Worm (Caenorhabditis elegans): ENCODE results near the gene rha-1.

rha-1 gene

DNA sequence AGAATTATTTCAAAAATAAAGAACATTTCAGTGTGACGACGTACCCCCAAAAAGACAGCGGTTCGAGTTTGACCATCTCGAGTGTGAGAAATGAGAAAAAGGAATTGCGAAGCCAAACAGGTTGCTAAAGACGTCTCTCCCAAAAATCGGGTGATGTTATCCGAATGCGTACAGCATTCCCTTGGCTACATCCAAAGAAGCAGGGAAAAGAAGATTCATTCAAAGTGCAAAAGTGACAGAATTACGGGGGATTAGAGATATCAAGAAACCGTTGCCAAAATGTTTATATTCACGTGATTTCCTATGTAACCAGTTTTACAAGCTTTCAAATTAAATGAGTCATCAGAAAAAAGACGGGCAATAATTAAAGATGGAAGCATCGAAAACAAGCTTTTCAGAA, 29.5 kb downstream of the rha-1 start:
- TF ChIP-seq fkh-3 (tag; optimal IDR thresholded peaks at IDR 0.05) (no peak), tbx-9 (tag; optimal IDR thresholded peaks at IDR 0.05; ENCODE audit: borderline replicate concordance) (no peak), lsy-27 (tag; optimal IDR thresholded peaks at IDR 0.05; ENCODE audit: borderline replicate concordance, insufficient read depth) (no peak), sptf-2 (GFP tag; optimal IDR thresholded peaks at IDR 0.05) (no peak), ceh-100 (GFP tag; IDR thresholded peaks at IDR 0.05) (no peak), cebp-1 (GFP tag; IDR thresholded peaks at IDR 0.05) (no peak), cebp-1 (tag; optimal IDR thresholded peaks at IDR 0.05) (no peak), rec-8 (tag; optimal IDR thresholded peaks at IDR 0.05) (no peak), bed-1 (GFP tag; IDR thresholded peaks at IDR 0.05) (no peak), ztf-6 (GFP tag; IDR thresholded peaks at IDR 0.05) (no peak), mel-28 (tag; optimal IDR thresholded peaks at IDR 0.05; ENCODE audit: borderline replicate concordance) (no peak), aptf-3 (GFP tag; IDR thresholded peaks at IDR 0.05) (no peak), aptf-2 (GFP tag; conservative IDR thresholded peaks at IDR 0.05) (no peak)

DNA sequence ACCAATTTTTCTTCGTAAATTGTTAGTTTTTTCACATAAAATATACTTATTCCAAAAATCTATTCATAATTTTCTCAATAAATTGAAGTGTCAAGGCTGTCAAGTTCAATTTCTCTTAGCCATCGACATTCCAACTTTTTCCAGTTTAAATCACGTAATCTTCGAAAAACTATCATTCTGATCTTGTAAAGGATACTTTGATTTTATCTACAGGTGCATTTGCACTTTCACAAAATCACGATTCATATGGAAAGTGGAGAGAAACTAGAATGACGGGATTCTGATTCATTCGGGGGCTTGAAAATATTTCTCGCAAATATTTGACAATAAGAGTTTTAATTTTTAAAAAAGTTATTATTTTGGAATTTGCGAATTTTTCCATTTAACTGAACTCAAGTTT, 30.2 kb downstream of the rha-1 start:
- TF ChIP-seq hlh-26 (GFP tag; conservative IDR thresholded peaks at IDR 0.05) (no peak), F23B12.7 (tag; optimal IDR thresholded peaks at IDR 0.05; ENCODE audit: insufficient read depth) (no peak), ztf-26 (tag; optimal IDR thresholded peaks at IDR 0.05) (no peak), pbrm-1 (GFP tag; IDR thresholded peaks at IDR 0.05) (no peak), tbx-9 (tag; optimal IDR thresholded peaks at IDR 0.05; ENCODE audit: borderline replicate concordance) (no peak), chd-7 (tag; optimal IDR thresholded peaks at IDR 0.05) (no peak), egl-44 (GFP tag; IDR thresholded peaks at IDR 0.05) (no peak), snpc-1.3 (tag; optimal IDR thresholded peaks at IDR 0.05; ENCODE audit: insufficient read depth) (no peak), F55B11.4 (tag; optimal IDR thresholded peaks at IDR 0.05; ENCODE audit: borderline replicate concordance, insufficient read depth) (no peak), D2030.7 (GFP tag; IDR thresholded peaks at IDR 0.05) (no peak), ccch-3 (GFP tag; optimal IDR thresholded peaks at IDR 0.05) (no peak), F52B5.7 (tag; optimal IDR thresholded peaks at IDR 0.05) (no peak), ztf-22 (GFP tag; optimal IDR thresholded peaks at IDR 0.05) (no peak), atf-7 (tag; optimal IDR thresholded peaks at IDR 0.05) (no peak), mxl-1 (tag; optimal IDR thresholded peaks at IDR 0.05) (no peak)

DNA sequence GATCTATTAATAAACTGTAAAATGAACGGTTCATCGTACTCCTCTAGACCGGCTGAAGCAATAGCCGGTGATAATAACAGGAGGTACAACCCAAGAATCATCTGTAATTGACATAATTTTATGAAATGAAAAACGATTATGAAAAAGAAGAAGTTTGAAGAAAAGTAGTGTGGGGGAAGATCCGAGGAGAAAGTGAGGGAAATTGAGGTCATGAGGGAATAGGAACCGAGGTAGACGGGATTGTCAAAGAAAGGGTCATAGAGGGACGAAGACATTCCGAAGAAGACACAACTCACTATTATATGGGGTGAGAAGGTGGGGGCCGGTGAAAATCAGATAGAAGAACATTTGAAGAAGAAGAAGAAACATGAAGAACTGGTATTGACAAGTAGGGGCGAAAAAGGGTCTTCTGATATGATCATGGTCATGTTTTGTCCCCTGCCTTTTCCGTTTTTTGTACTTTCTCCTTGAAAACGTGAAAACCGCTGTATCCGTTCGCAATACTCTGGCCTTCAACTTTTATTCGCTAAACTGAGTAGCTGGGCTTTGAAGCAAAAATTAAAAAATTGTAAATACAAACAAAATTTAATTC, 31.4 kb downstream of the rha-1 start, which contains the start of gene oac-46:
Gene oac-46, minus strand, starts transcription at position 101 of the 592 bp plus-strand sequence.
- no peak for TF ChIP-seq sdz-38 (tag; optimal IDR thresholded peaks at IDR 0.05)
- TF ChIP-seq die-1 (tag; optimal IDR thresholded peaks at IDR 0.05): no peak
- no peak for TF ChIP-seq nhr-90 (tag; optimal IDR thresholded peaks at IDR 0.05)
- no peak for TF ChIP-seq C17E4.6 (GFP tag; IDR thresholded peaks at IDR 0.05)
- no peak for TF ChIP-seq F39B2.1 (GFP tag; IDR thresholded peaks at IDR 0.05)
- TF ChIP-seq ceh-27 (GFP tag; optimal IDR thresholded peaks at IDR 0.05): no peak
- TF ChIP-seq chd-7 (tag; optimal IDR thresholded peaks at IDR 0.05): no peak
- TF ChIP-seq F22D6.2 (tag; optimal IDR thresholded peaks at IDR 0.05): no peak
- no peak for TF ChIP-seq attf-5 (GFP tag; optimal IDR thresholded peaks at IDR 0.05)
- no peak for TF ChIP-seq ztf-18 (tag; optimal IDR thresholded peaks at IDR 0.05)
- no peak for TF ChIP-seq ceh-40 (GFP tag; IDR thresholded peaks at IDR 0.05)
- no peak for TF ChIP-seq lsl-1 (GFP tag; optimal IDR thresholded peaks at IDR 0.05)
- TF ChIP-seq hsf-1 (GFP tag; IDR thresholded peaks at IDR 0.05): no peak
- no peak for TF ChIP-seq lin-26 (GFP tag; IDR thresholded peaks at IDR 0.05)
- no peak for TF ChIP-seq atf-7 (tag; optimal IDR thresholded peaks at IDR 0.05)
- TF ChIP-seq mxl-1 (tag; optimal IDR thresholded peaks at IDR 0.05): no peak
